Worm (Caenorhabditis elegans) whole organism, L4 larva: ENCODE measurements around the gene K01G5.10.
A peak's percentile ranks its signal among the peaks of the same experiment; 100 is the strongest.

Experiments
- T20F7.1 ChIP-seq: fragments of 200-800 bp; sonication (Bioruptor generic); optimal IDR thresholded peaks from 2 replicates; lab custom pipeline; 2018; ENCODE audit warnings: mild to moderate bottlenecking, missing genetic modification characterization, missing compliant biosample characterization
- aly-2 ChIP-seq: sonication (generic microtip); optimal IDR thresholded peaks from 2 replicates; lab custom pipeline; 2018; ENCODE audit warnings: missing biosample characterization, missing genetic modification characterization
- daf-12 ChIP-seq: fragments of 150-350 bp; optimal IDR thresholded peaks from 2 replicates; lab custom pipeline; 2014; ENCODE audit warnings: missing biosample characterization, missing genetic modification reagents, missing genetic modification characterization
- daf-16 ChIP-seq, 3 experiments: sonication (generic microtip); optimal IDR thresholded peaks; 2 replicates each; lab custom pipeline; 2016 to 2017; ENCODE audit warnings: missing genetic modification characterization in 3 of 3, missing genetic modification reagents in 3 of 3, mild to moderate bottlenecking in 2 of 3, missing compliant biosample characterization in 2 of 3, missing biosample characterization in 1 of 3, moderate library complexity in 1 of 3
- nhr-102 ChIP-seq: sonication (generic microtip); optimal IDR thresholded peaks from 2 replicates; lab custom pipeline; 2016; ENCODE audit warnings: mild to moderate bottlenecking, missing genetic modification characterization, moderate library complexity, missing compliant biosample characterization
- nhr-41 ChIP-seq: fragments of 200-800 bp; sonication (Bioruptor generic); IDR thresholded peaks from 2 replicates; pipeline ENCODE4 v1.3.6; 2022; ENCODE audit warnings: missing genetic modification reagents, missing genetic modification characterization, missing compliant biosample characterization
- pha-4 ChIP-seq, 2 experiments: fragments of 150-350 bp in 1 of 2; fragments of 200-800 bp in 1 of 2; sonication (Bioruptor generic) in 1 of 2; IDR thresholded peaks in 1 of 2; optimal IDR thresholded peaks in 1 of 2; 2 replicates each; pipeline versions ENCODE4 v1.3.6 to Lab custom; 2014 to 2022; ENCODE audit warnings: missing genetic modification characterization in 2 of 2, missing genetic modification reagents in 2 of 2, missing biosample characterization in 1 of 2, missing compliant biosample characterization in 1 of 2
- tag-97 ChIP-seq: fragments of 200-800 bp; sonication (Bioruptor generic); IDR thresholded peaks from 2 replicates; pipeline ENCODE4 v1.3.6; 2022; ENCODE audit warnings: missing genetic modification characterization, missing compliant biosample characterization
- unc-62 ChIP-seq, 3 experiments: fragments of 150-350 bp in 1 of 3; sonication (generic microtip); optimal IDR thresholded peaks in 2 of 3; peaks in 1 of 3; 1 replicate in 1 of 3; 2 replicates in 2 of 3; lab custom pipeline; 2014 to 2017; ENCODE audit warnings: missing biosample characterization in 3 of 3, missing genetic modification characterization in 3 of 3, missing genetic modification reagents in 3 of 3, missing genotype in 1 of 3

DNA sequence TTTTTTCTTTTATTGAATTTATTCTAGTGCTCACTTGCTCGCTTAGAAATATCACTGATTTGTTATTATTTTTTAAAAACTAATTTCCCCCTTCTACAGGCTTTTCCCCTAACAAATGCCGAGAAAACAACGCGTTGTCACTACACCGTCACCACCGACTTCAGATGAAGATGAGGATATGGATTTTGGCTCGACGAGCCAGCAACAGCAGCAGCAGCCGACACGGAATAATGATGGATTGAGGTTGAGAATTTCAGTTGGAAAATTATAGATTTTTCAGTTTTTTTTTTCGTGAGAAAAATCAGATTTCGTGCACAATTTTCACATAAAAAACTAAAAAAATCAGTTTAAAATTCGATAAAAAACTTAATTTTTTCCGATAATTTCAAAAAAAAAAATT is 4.7 kb upstream of the K01G5.10 start, which contains the start of gene dpy-28:
- no peak for TF ChIP-seq aly-2 (tag; lab: Kevin White, UChicago)
- no peak for TF ChIP-seq tag-97 (GFP tag; lab: Robert Waterston, UW)
- TF ChIP-seq nhr-41, result no peak
- no peak for TF ChIP-seq daf-12 (tag; lab: Kevin White, UChicago)
- TF ChIP-seq daf-16 (GFP tag; optimal IDR thresholded peaks at IDR 0.05; lab: Kevin White, UChicago), result no peak
- TF ChIP-seq daf-16 (tag; optimal IDR thresholded peaks at IDR 0.05; lab: Kevin White, UChicago), result peak; percentile 20
- TF ChIP-seq unc-62 (GFP tag; optimal IDR thresholded peaks at IDR 0.05 in 1 of 2; lab: Kevin White, UChicago), result no peak
- no peak for TF ChIP-seq unc-62 (tag; optimal IDR thresholded peaks at IDR 0.05; lab: Kevin White, UChicago)
- TF ChIP-seq T20F7.1 (GFP tag; lab: Kevin White, UChicago), result no peak
- TF ChIP-seq nhr-102 (tag; lab: Kevin White, UChicago), result no peak
- TF ChIP-seq pha-4 (GFP tag; IDR thresholded peaks at IDR 0.05; lab: Robert Waterston, UW), result no peak
- TF ChIP-seq pha-4 (tag; optimal IDR thresholded peaks at IDR 0.05; lab: Kevin White, UChicago), result no peak
